Worm (Caenorhabditis elegans): Measurements from ENCODE around the gene dnj-17.

DNA sequence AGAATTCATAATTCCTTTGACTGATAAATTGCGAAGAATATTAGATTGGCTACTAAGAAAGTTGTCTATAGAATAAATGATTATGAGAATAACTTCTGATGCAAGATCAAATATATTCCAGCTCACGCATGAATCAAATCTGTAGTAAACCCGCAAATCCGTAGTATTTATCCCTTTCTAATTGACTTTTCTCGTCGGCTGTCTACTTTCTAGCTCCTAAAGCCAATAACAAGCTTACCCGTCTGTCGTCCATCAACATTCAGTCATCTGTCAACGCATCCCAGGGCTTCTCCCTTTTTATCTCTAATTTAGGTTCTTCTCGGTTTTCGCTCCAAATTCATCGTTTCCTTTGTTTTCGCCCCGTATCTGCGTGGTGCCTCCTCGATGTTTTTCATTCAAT lies 44.2 kb downstream of the dnj-17 start:
- TF ChIP-seq dao-5 (tag; optimal IDR thresholded peaks at IDR 0.05) (no peak), W03F9.2 (tag; optimal IDR thresholded peaks at IDR 0.05) (no peak)

Data from whole organism, L4/young adult.